Worm (Caenorhabditis elegans): ENCODE data around the gene T02B11.9.

T02B11.9 gene

ce11 chrV:915716-916115, 39.7 kb downstream of the T02B11.9 start:
- TF ChIP-seq nfya-1 (tag; optimal IDR thresholded peaks at IDR 0.05; ENCODE audit: insufficient read depth) (no peak), R02D3.7 (tag; optimal IDR thresholded peaks at IDR 0.05) (no peak), sea-2 (GFP tag; optimal IDR thresholded peaks at IDR 0.05) (no peak), elt-3 (tag; optimal IDR thresholded peaks at IDR 0.05) (no peak), mdl-1 (tag; optimal IDR thresholded peaks at IDR 0.05) (no peak), mml-1 (tag; optimal IDR thresholded peaks at IDR 0.05) (no peak), eor-1 (tag; optimal IDR thresholded peaks at IDR 0.05) (no peak), unc-39 (tag; optimal IDR thresholded peaks at IDR 0.05) (no peak), egl-5 (tag; optimal IDR thresholded peaks at IDR 0.05) (no peak), elt-2 (tag; optimal IDR thresholded peaks at IDR 0.05) (no peak), fos-1 (tag; optimal IDR thresholded peaks at IDR 0.05) (no peak), ZK546.5 (tag; optimal IDR thresholded peaks at IDR 0.05) (no peak), pha-4 (tag; optimal IDR thresholded peaks at IDR 0.05) (no peak), tbx-2 (tag; optimal IDR thresholded peaks at IDR 0.05) (no peak), daf-12 (tag; optimal IDR thresholded peaks at IDR 0.05) (no peak), ama-1 (optimal IDR thresholded peaks at IDR 0.05) (no peak), unc-62 (GFP tag; optimal IDR thresholded peaks at IDR 0.05) (no peak), egl-27 (tag; optimal IDR thresholded peaks at IDR 0.05) (no peak), lin-39 (tag; optimal IDR thresholded peaks at IDR 0.05) (no peak), ceh-82 (tag; optimal IDR thresholded peaks at IDR 0.05) (no peak)

ce11 chrV:917488-917887, 41.4 kb downstream of the T02B11.9 start, which contains the start of gene H24K24.2:
TSS of gene H24K24.2 (plus strand) at chrV:917788.
- no peak for TF ChIP-seq sea-2 (GFP tag; optimal IDR thresholded peaks at IDR 0.05)
- TF ChIP-seq ama-1 (optimal IDR thresholded peaks at IDR 0.05) = no peak
- TF ChIP-seq nhr-76 (tag; optimal IDR thresholded peaks at IDR 0.05) = no peak
- no peak for TF ChIP-seq skn-1 (tag; optimal IDR thresholded peaks at IDR 0.05)
- TF ChIP-seq mdl-1 (tag; optimal IDR thresholded peaks at IDR 0.05) = no peak
- TF ChIP-seq elt-3 (tag; optimal IDR thresholded peaks at IDR 0.05) = no peak
- no peak for TF ChIP-seq mml-1 (tag; optimal IDR thresholded peaks at IDR 0.05)
- no peak for TF ChIP-seq tbx-2 (tag; optimal IDR thresholded peaks at IDR 0.05)
- no peak for TF ChIP-seq nhr-43 (tag; optimal IDR thresholded peaks at IDR 0.05; ENCODE audit: poor library complexity, severe bottlenecking)

Data from whole organism, L3 larva.